Worm (Caenorhabditis elegans): ENCODE results near the gene Y1B5A.1.

DNA sequence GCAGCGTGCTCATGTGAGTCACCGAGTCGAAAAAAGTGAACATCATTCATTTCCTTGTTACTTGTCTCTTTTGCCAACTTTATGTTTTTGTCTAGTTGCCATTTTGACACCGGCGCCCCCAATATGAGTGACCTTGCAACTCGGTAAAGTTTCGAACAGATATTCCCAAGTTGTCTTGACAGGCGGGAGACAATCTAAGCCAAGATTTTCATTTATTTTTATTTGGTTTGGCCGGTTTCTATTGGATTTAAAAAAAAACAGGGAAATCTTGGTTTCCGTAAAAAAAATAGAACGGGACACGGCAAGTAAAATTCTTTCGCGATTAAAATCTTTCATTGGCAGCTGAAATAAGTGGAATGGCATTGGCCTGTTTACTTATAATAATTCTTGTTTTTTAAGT lies 46.0 kb downstream of the Y1B5A.1 start:
- TF ChIP-seq ZK546.5 (tag; optimal IDR thresholded peaks at IDR 0.05) (no peak), ctbp-1 (GFP tag; IDR thresholded peaks at IDR 0.05) (no peak), daf-19 (GFP tag; conservative IDR thresholded peaks at IDR 0.05) (no peak), unc-62 (GFP tag; optimal IDR thresholded peaks at IDR 0.05 in 1 of 2) (peak in 1 of 2 experiments; percentile 94), unc-62 (tag; optimal IDR thresholded peaks at IDR 0.05) (no peak), aly-2 (tag; optimal IDR thresholded peaks at IDR 0.05) (no peak), nhr-11 (tag; optimal IDR thresholded peaks at IDR 0.05) (no peak), zfp-3 (GFP tag; conservative IDR thresholded peaks at IDR 0.05) (no peak), unc-39 (tag; optimal IDR thresholded peaks at IDR 0.05) (no peak), ces-1 (GFP tag; optimal IDR thresholded peaks at IDR 0.05) (no peak), ama-1 (optimal IDR thresholded peaks at IDR 0.05) (no peak), Y105C5A.15 (GFP tag; IDR thresholded peaks at IDR 0.05) (no peak)
